Worm (Caenorhabditis elegans): ENCODE data around the gene col-2.

DNA sequence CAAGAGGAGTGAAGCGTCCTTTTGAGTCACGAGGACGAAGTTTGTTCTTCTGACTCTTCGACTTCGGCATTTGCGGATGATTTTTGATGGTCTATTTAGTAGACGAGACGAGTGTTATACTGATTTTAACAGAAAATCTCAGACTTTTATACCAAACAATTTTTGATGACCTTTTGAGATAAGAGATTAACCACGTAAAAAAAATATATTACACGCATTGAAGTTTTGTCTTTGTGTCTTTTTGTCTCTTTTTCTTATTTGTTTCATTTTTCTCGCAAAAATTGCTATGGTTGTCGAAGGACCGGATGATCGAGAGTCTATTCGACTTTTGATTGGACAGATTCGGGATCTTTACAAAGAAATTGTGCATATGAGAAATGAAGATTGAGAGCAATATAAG lies 26.2 kb upstream of the col-2 start, which contains the start of gene spch-1:
- TF ChIP-seq nhr-76 (tag; optimal IDR thresholded peaks at IDR 0.05) (no peak), snpc-4 (tag; optimal IDR thresholded peaks at IDR 0.05) (no peak), unc-62 (GFP tag; optimal IDR thresholded peaks at IDR 0.05) (no peak), drap-1 (GFP tag; optimal IDR thresholded peaks at IDR 0.05) (no peak), lin-13 (tag; optimal IDR thresholded peaks at IDR 0.05) (no peak)

Measured in whole organism, mixed stage, embryonic.